Worm (Caenorhabditis elegans): ENCODE results near the gene K02D10.8.

The K02D10.8 gene

ce11 chrIII:8767292-8767829 lies 18.8 kb upstream of the K02D10.8 start, which contains the start of gene mig-22:
TSS of gene mig-22 (minus strand) at chrIII:8767342.
- TF ChIP-seq nhr-12 (tag; optimal IDR thresholded peaks at IDR 0.05) (no peak), nhr-2 (tag; optimal IDR thresholded peaks at IDR 0.05) (peak; percentile 88)

ce11 chrIII:8767889-8768361 lies 18.3 kb upstream of the K02D10.8 start, which contains the start of gene mtss-1:
TSS of gene mtss-1 (plus strand) at chrIII:8768311.
- peak; percentile 70 for TF ChIP-seq hlh-1 (tag; optimal IDR thresholded peaks at IDR 0.05)
- peak; percentile 43 for TF ChIP-seq flh-1 (GFP tag; optimal IDR thresholded peaks at IDR 0.05)
- peak; percentile 85 for TF ChIP-seq mep-1 (tag; optimal IDR thresholded peaks at IDR 0.05)
- TF ChIP-seq nhr-76 (tag; optimal IDR thresholded peaks at IDR 0.05): peak; percentile 55
- peak; percentile 91 for TF ChIP-seq sptf-1 (tag; optimal IDR thresholded peaks at IDR 0.05)
- peak; percentile 8 for TF ChIP-seq nhr-237 (tag; optimal IDR thresholded peaks at IDR 0.05)
- peak; percentile 52 for TF ChIP-seq ham-2 (GFP tag; optimal IDR thresholded peaks at IDR 0.05)
- peak; percentile 47 for TF ChIP-seq ceh-83 (GFP tag; optimal IDR thresholded peaks at IDR 0.05)
- peak; percentile 48 for TF ChIP-seq sem-2 (GFP tag; optimal IDR thresholded peaks at IDR 0.05)
- TF ChIP-seq zip-8 (tag; optimal IDR thresholded peaks at IDR 0.05): no peak
- no peak for TF ChIP-seq unc-62 (GFP tag; optimal IDR thresholded peaks at IDR 0.05)
- TF ChIP-seq elt-3 (tag; optimal IDR thresholded peaks at IDR 0.05): no peak
- TF ChIP-seq lin-32 (GFP tag; optimal IDR thresholded peaks at IDR 0.05): peak; percentile 54
- peak; percentile 66 for TF ChIP-seq lsy-2 (tag; optimal IDR thresholded peaks at IDR 0.05)
- TF ChIP-seq drap-1 (GFP tag; optimal IDR thresholded peaks at IDR 0.05): peak; percentile 73
- TF ChIP-seq cnd-1 (tag; optimal IDR thresholded peaks at IDR 0.05): peak; percentile 69
- TF ChIP-seq bed-3 (GFP tag; optimal IDR thresholded peaks at IDR 0.05): peak; percentile 59
- TF ChIP-seq tbx-8 (GFP tag; optimal IDR thresholded peaks at IDR 0.05): no peak
- no peak for TF ChIP-seq unc-39 (tag; optimal IDR thresholded peaks at IDR 0.05)
- TF ChIP-seq mls-2 (tag; optimal IDR thresholded peaks at IDR 0.05): peak; percentile 92
- peak; percentile 30 for TF ChIP-seq nhr-12 (tag; optimal IDR thresholded peaks at IDR 0.05)
- peak; percentile 87 for TF ChIP-seq M03D4.4 (tag; optimal IDR thresholded peaks at IDR 0.05)
- peak; percentile 37 for TF ChIP-seq lin-13 (tag; optimal IDR thresholded peaks at IDR 0.05)
- peak; percentile 64 for TF ChIP-seq unc-120 (tag; optimal IDR thresholded peaks at IDR 0.05; ENCODE audit: poor library complexity, severe bottlenecking)
- TF ChIP-seq snpc-4 (tag; optimal IDR thresholded peaks at IDR 0.05): no peak
- peak; percentile 87 for TF ChIP-seq ceh-43 (GFP tag; optimal IDR thresholded peaks at IDR 0.05)
- peak; percentile 56 for TF ChIP-seq blmp-1 (tag; optimal IDR thresholded peaks at IDR 0.05)
- no peak for TF ChIP-seq ceh-39 (tag; optimal IDR thresholded peaks at IDR 0.05)
- no peak for TF ChIP-seq ces-1 (GFP tag; optimal IDR thresholded peaks at IDR 0.05)
- peak; percentile 18 for TF ChIP-seq pha-4 (tag; optimal IDR thresholded peaks at IDR 0.05)
- peak; percentile 13 for TF ChIP-seq mab-5 (tag; optimal IDR thresholded peaks at IDR 0.05)
- no peak for TF ChIP-seq nhr-28 (tag; optimal IDR thresholded peaks at IDR 0.05)
- no peak for TF ChIP-seq nhr-2 (tag; optimal IDR thresholded peaks at IDR 0.05)
- no peak for TF ChIP-seq elt-1 (tag; optimal IDR thresholded peaks at IDR 0.05; ENCODE audit: borderline replicate concordance, insufficient read depth)
- peak; percentile 68 for TF ChIP-seq ztf-11 (tag; optimal IDR thresholded peaks at IDR 0.05)

- TF ChIP-seq blmp-1 (tag; optimal IDR thresholded peaks at IDR 0.05): no peak
- peak; percentile 34 for TF ChIP-seq hlh-1 (tag; optimal IDR thresholded peaks at IDR 0.05)
- TF ChIP-seq lin-13 (tag; optimal IDR thresholded peaks at IDR 0.05): no peak
- no peak for TF ChIP-seq flh-1 (GFP tag; optimal IDR thresholded peaks at IDR 0.05)
Measured at ce11 chrIII:8769253-8769652, 16.9 kb upstream of the K02D10.8 start, which contains the start of gene K02D10.1. TSS of gene K02D10.1 (plus strand) at chrIII:8769536.

ce11 chrIII:8770243-8770642 lies 15.9 kb upstream of the K02D10.8 start:
- TF ChIP-seq nhr-12 (tag; optimal IDR thresholded peaks at IDR 0.05): no peak
- no peak for TF ChIP-seq ztf-11 (tag; optimal IDR thresholded peaks at IDR 0.05)
- TF ChIP-seq bed-3 (GFP tag; optimal IDR thresholded peaks at IDR 0.05): no peak
- no peak for TF ChIP-seq zip-8 (tag; optimal IDR thresholded peaks at IDR 0.05)
- no peak for TF ChIP-seq sptf-1 (tag; optimal IDR thresholded peaks at IDR 0.05)
- no peak for TF ChIP-seq ceh-39 (tag; optimal IDR thresholded peaks at IDR 0.05)
- no peak for TF ChIP-seq blmp-1 (tag; optimal IDR thresholded peaks at IDR 0.05)
- no peak for TF ChIP-seq snpc-4 (tag; optimal IDR thresholded peaks at IDR 0.05)
- TF ChIP-seq pha-4 (tag; optimal IDR thresholded peaks at IDR 0.05): no peak
- no peak for TF ChIP-seq elt-3 (tag; optimal IDR thresholded peaks at IDR 0.05)
- no peak for TF ChIP-seq unc-120 (tag; optimal IDR thresholded peaks at IDR 0.05; ENCODE audit: poor library complexity, severe bottlenecking)
- TF ChIP-seq sem-2 (GFP tag; optimal IDR thresholded peaks at IDR 0.05): no peak
- no peak for TF ChIP-seq drap-1 (GFP tag; optimal IDR thresholded peaks at IDR 0.05)
- TF ChIP-seq ceh-43 (GFP tag; optimal IDR thresholded peaks at IDR 0.05): no peak
- no peak for TF ChIP-seq mls-2 (tag; optimal IDR thresholded peaks at IDR 0.05)
- TF ChIP-seq mab-5 (tag; optimal IDR thresholded peaks at IDR 0.05): no peak
- no peak for TF ChIP-seq unc-62 (GFP tag; optimal IDR thresholded peaks at IDR 0.05)
- no peak for TF ChIP-seq ces-1 (GFP tag; optimal IDR thresholded peaks at IDR 0.05)
- TF ChIP-seq flh-1 (GFP tag; optimal IDR thresholded peaks at IDR 0.05): no peak
